Fruit fly (Drosophila melanogaster) whole organism, prepupa: Measurements from ENCODE around the gene GstD8.
A peak's percentile ranks its signal among the peaks of the same experiment; 100 is the strongest.

Experiments
- Blimp-1 ChIP-seq: fragments of 200-800 bp; sonication (Bioruptor generic); optimal IDR thresholded peaks from 3 replicates; lab custom pipeline; 2017; ENCODE audit warnings: missing biosample characterization, missing genetic modification characterization, mild to moderate bottlenecking, moderate library complexity, missing genetic modification reagents
- CG10631 ChIP-seq: fragments of 200-800 bp; sonication (Bioruptor generic); optimal IDR thresholded peaks from 2 replicates; lab custom pipeline; 2016; ENCODE audit warnings: missing biosample characterization, missing genetic modification characterization
- CG1621 ChIP-seq: fragments of 200-800 bp; sonication (Bioruptor generic); optimal IDR thresholded peaks from 3 replicates; lab custom pipeline; 2018; ENCODE audit warnings: missing biosample characterization, mild to moderate bottlenecking, missing genetic modification characterization
- CG16779 ChIP-seq: fragments of 200-800 bp; sonication (Bioruptor generic); optimal IDR thresholded peaks from 3 replicates; lab custom pipeline; 2017; ENCODE audit warnings: missing biosample characterization, mild to moderate bottlenecking, missing genetic modification characterization
- CG3032 ChIP-seq: fragments of 200-800 bp; optimal IDR thresholded peaks from 2 replicates; lab custom pipeline; 2019; ENCODE audit warnings: missing biosample characterization, mild to moderate bottlenecking, missing genetic modification characterization, moderate library complexity
- CG31627 ChIP-seq: fragments of 200-800 bp; sonication (Bioruptor generic); optimal IDR thresholded peaks from 3 replicates; lab custom pipeline; 2016; ENCODE audit warnings: missing biosample characterization, missing genetic modification characterization
- CG32006 ChIP-seq: fragments of 200-800 bp; sonication (Bioruptor generic); optimal IDR thresholded peaks from 3 replicates; lab custom pipeline; 2017; ENCODE audit warnings: missing biosample characterization, mild to moderate bottlenecking, missing genetic modification characterization
- CG3919 ChIP-seq: fragments of 200-800 bp; sonication (Bioruptor generic); optimal IDR thresholded peaks from 3 replicates; lab custom pipeline; 2016; ENCODE audit warnings: missing biosample characterization, missing genetic modification characterization
- CG6792 ChIP-seq: fragments of 200-800 bp; sonication (Bioruptor generic); optimal IDR thresholded peaks from 3 replicates; lab custom pipeline; 2016; ENCODE audit warnings: missing biosample characterization, missing genetic modification characterization
- CG6808 ChIP-seq: fragments of 200-800 bp; sonication (Bioruptor generic); optimal IDR thresholded peaks from 3 replicates; lab custom pipeline; 2017; ENCODE audit warnings: missing biosample characterization, missing genetic modification characterization, mild to moderate bottlenecking, moderate library complexity, missing genetic modification reagents
- CG7368 ChIP-seq: fragments of 200-800 bp; sonication (Bioruptor generic); optimal IDR thresholded peaks from 3 replicates; lab custom pipeline; 2016; ENCODE audit warnings: missing biosample characterization, missing genetic modification characterization
- CG8319 ChIP-seq: fragments of 200-800 bp; sonication (Bioruptor generic); optimal IDR thresholded peaks from 3 replicates; lab custom pipeline; 2016; ENCODE audit warnings: missing biosample characterization, missing genetic modification characterization
- CG9139 ChIP-seq: fragments of 200-800 bp; sonication (Bioruptor generic); optimal IDR thresholded peaks from 3 replicates; lab custom pipeline; 2017; ENCODE audit warnings: missing biosample characterization, mild to moderate bottlenecking, missing genetic modification characterization
- Eip78C ChIP-seq: fragments of 200-800 bp; sonication (Bioruptor generic); peaks from one replicate; lab custom pipeline; 2016; ENCODE audit warnings: missing biosample characterization, missing genetic modification characterization
- Ets21C ChIP-seq: fragments of 200-800 bp; sonication (Bioruptor generic); optimal IDR thresholded peaks from 3 replicates; lab custom pipeline; 2016; ENCODE audit warnings: missing biosample characterization, missing genetic modification characterization
- Ets96B ChIP-seq: fragments of 200-800 bp; optimal IDR thresholded peaks from 2 replicates; lab custom pipeline; 2019; ENCODE audit warnings: missing biosample characterization, mild to moderate bottlenecking, missing genetic modification characterization, moderate library complexity
- Gug ChIP-seq: fragments of 200-800 bp; sonication (Bioruptor generic); IDR thresholded peaks from 2 replicates; pipeline ENCODE4 v1.3.6; 2022; ENCODE audit warnings: missing biosample characterization, missing genetic modification characterization
- Hr39 ChIP-seq: fragments of 200-800 bp; sonication (Bioruptor generic); optimal IDR thresholded peaks from 2 replicates; lab custom pipeline; 2016; ENCODE audit warnings: missing biosample characterization, missing genetic modification characterization
- Hr4 ChIP-seq: fragments of 200-800 bp; sonication (Bioruptor generic); optimal IDR thresholded peaks from 3 replicates; lab custom pipeline; 2016; ENCODE audit warnings: missing biosample characterization, missing genetic modification characterization
- Lpt ChIP-seq: fragments of 200-800 bp; sonication (Bioruptor generic); optimal IDR thresholded peaks from 3 replicates; lab custom pipeline; 2016; ENCODE audit warnings: missing biosample characterization, missing genetic modification characterization
- Met ChIP-seq: fragments of 200-800 bp; sonication (Bioruptor generic); optimal IDR thresholded peaks from 3 replicates; lab custom pipeline; 2016; ENCODE audit warnings: missing biosample characterization, missing genetic modification characterization
- OdsH ChIP-seq: fragments of 200-800 bp; sonication (Bioruptor generic); optimal IDR thresholded peaks from 3 replicates; lab custom pipeline; 2016; ENCODE audit warnings: missing biosample characterization, missing genetic modification characterization
- Smox ChIP-seq: fragments of 200-800 bp; sonication (Bioruptor generic); optimal IDR thresholded peaks from 3 replicates; lab custom pipeline; 2016; ENCODE audit warnings: missing biosample characterization, missing genetic modification characterization
- Sox102F ChIP-seq: fragments of 200-800 bp; sonication (Bioruptor generic); optimal IDR thresholded peaks from 2 replicates; lab custom pipeline; 2016; ENCODE audit warnings: missing biosample characterization, mild to moderate bottlenecking, missing genetic modification characterization
- Sox14 ChIP-seq: fragments of 200-800 bp; sonication (Bioruptor generic); optimal IDR thresholded peaks from 3 replicates; lab custom pipeline; 2016; ENCODE audit warnings: missing biosample characterization, missing genetic modification characterization
- acj6 ChIP-seq: fragments of 200-800 bp; sonication (Bioruptor generic); optimal IDR thresholded peaks from 3 replicates; lab custom pipeline; 2016; ENCODE audit warnings: missing biosample characterization, missing genetic modification characterization
- cyc ChIP-seq: fragments of 200-800 bp; sonication (Bioruptor generic); optimal IDR thresholded peaks from 3 replicates; lab custom pipeline; 2016; ENCODE audit warnings: missing biosample characterization, missing genetic modification characterization
- dsx ChIP-seq: fragments of 200-800 bp; optimal IDR thresholded peaks from 3 replicates; lab custom pipeline; 2019; ENCODE audit warnings: missing biosample characterization, mild to moderate bottlenecking, missing genetic modification characterization, moderate library complexity; ENCODE audit not compliant: poor library complexity, severe bottlenecking
- eg ChIP-seq: fragments of 200-800 bp; sonication (Bioruptor generic); IDR thresholded peaks from 3 replicates; pipeline ENCODE4 v1.3.6; 2022; ENCODE audit warnings: missing biosample characterization, missing genetic modification characterization
- esn ChIP-seq: fragments of 200-800 bp; sonication (Bioruptor generic); optimal IDR thresholded peaks from 2 replicates; lab custom pipeline; 2016; ENCODE audit warnings: missing biosample characterization, mild to moderate bottlenecking, missing genetic modification characterization, moderate library complexity
- fd59A ChIP-seq: fragments of 200-800 bp; sonication (Bioruptor generic); optimal IDR thresholded peaks from 2 replicates; lab custom pipeline; 2017; ENCODE audit warnings: missing biosample characterization, mild to moderate bottlenecking, missing genetic modification characterization, missing genetic modification reagents
- fkh ChIP-seq: fragments of 200-800 bp; sonication (Bioruptor generic); optimal IDR thresholded peaks from 3 replicates; lab custom pipeline; 2017; ENCODE audit warnings: missing biosample characterization, mild to moderate bottlenecking, missing genetic modification characterization, moderate library complexity
- lz ChIP-seq: fragments of 200-800 bp; sonication (Bioruptor generic); optimal IDR thresholded peaks from 3 replicates; lab custom pipeline; 2016; ENCODE audit warnings: missing biosample characterization, missing genetic modification characterization
- pdm3 ChIP-seq: fragments of 200-800 bp; sonication (Bioruptor generic); optimal IDR thresholded peaks from 3 replicates; lab custom pipeline; 2016; ENCODE audit warnings: missing biosample characterization, missing genetic modification characterization
- salr ChIP-seq, 2 experiments: fragments of 200-800 bp; sonication (Bioruptor generic); optimal IDR thresholded peaks; 3 replicates each; lab custom pipeline; 2016 to 2018; ENCODE audit warnings: missing biosample characterization in 2 of 2, missing genetic modification characterization in 2 of 2, mild to moderate bottlenecking in 1 of 2
- ss ChIP-seq, 2 experiments: fragments of 200-800 bp; sonication (Bioruptor generic); optimal IDR thresholded peaks; 2 replicates in 1 of 2; 3 replicates in 1 of 2; lab custom pipeline; 2017 to 2018; ENCODE audit warnings: mild to moderate bottlenecking in 2 of 2, missing biosample characterization in 2 of 2, missing genetic modification characterization in 2 of 2, moderate library complexity in 1 of 2
- svp ChIP-seq: fragments of 200-800 bp; sonication (Bioruptor generic); peaks from one replicate; lab custom pipeline; 2016; ENCODE audit warnings: missing biosample characterization, missing genetic modification characterization
- topi ChIP-seq: fragments of 200-800 bp; sonication (Bioruptor generic); optimal IDR thresholded peaks from 3 replicates; lab custom pipeline; 2016; ENCODE audit warnings: missing biosample characterization, missing genetic modification characterization
- vri ChIP-seq: fragments of 200-800 bp; sonication (Bioruptor generic); optimal IDR thresholded peaks from 3 replicates; lab custom pipeline; 2016; ENCODE audit warnings: missing biosample characterization, mild to moderate bottlenecking, missing genetic modification characterization

Gene GstD8

dm6 chr3R:12379708-12380107 is at the start of gene GstD8:
Gene GstD8, plus strand, starts transcription at chr3R:12380008.
- TF ChIP-seq CG31627 (GFP tag; lab: Kevin White, UChicago) (no peak), fkh (GFP tag; lab: Kevin White, UChicago) (no peak), CG7368 (GFP tag; lab: Kevin White, UChicago) (no peak), topi (GFP tag; lab: Kevin White, UChicago) (no peak), CG16779 (tag; lab: Kevin White, UChicago) (no peak), CG9139 (no peak), CG10631 (GFP tag; lab: Kevin White, UChicago) (no peak), CG6792 (GFP tag; lab: Kevin White, UChicago) (no peak), Blimp-1 (GFP tag; lab: Kevin White, UChicago) (no peak)

dm6 chr3R:12341374-12341773 is 38.4 kb upstream of the GstD8 start, which contains the start of gene Sgsf:
Gene Sgsf, plus strand, starts transcription at chr3R:12341674.
- TF ChIP-seq vri (peak; percentile 30), Eip78C (GFP tag; lab: Kevin White, UChicago) (no peak)
- TF ChIP-seq, all 60 proteins: peak for 1

- TF ChIP-seq lz (GFP tag; lab: Kevin White, UChicago) (peak; percentile 24), CG32006 (no peak), Met (GFP tag; lab: Kevin White, UChicago) (peak; percentile 50), cyc (GFP tag; lab: Kevin White, UChicago) (peak; percentile 30), Hr39 (GFP tag; lab: Kevin White, UChicago) (peak; percentile 50), dsx (GFP tag; lab: Kevin White, UChicago) (no peak), ss (GFP tag; optimal IDR thresholded peaks at IDR 0.05; lab: Kevin White, UChicago) (no peak), svp (GFP tag; lab: Kevin White, UChicago) (peak; percentile 85), CG31627 (GFP tag; lab: Kevin White, UChicago) (peak; percentile 49), Eip78C (GFP tag; lab: Kevin White, UChicago) (peak; percentile 68), topi (GFP tag; lab: Kevin White, UChicago) (peak; percentile 45), Ets21C (GFP tag; lab: Kevin White, UChicago) (peak; percentile 36), esn (peak; percentile 51), Blimp-1 (GFP tag; lab: Kevin White, UChicago) (peak; percentile 15), pdm3 (GFP tag; lab: Kevin White, UChicago) (no peak), Smox (GFP tag; lab: Kevin White, UChicago) (peak; percentile 18), Sox102F (GFP tag; lab: Kevin White, UChicago) (peak; percentile 15)
Observed at dm6 chr3R:12344914-12345549, 34.8 kb upstream of the GstD8 start.

- no peak for TF ChIP-seq acj6 (GFP tag; lab: Kevin White, UChicago)
- TF ChIP-seq svp (GFP tag; lab: Kevin White, UChicago), result peak; percentile 3
Observed at dm6 chr3R:12345989-12346388, 33.8 kb upstream of the GstD8 start.

dm6 chr3R:12347659-12348058 is 32.1 kb upstream of the GstD8 start:
- TF ChIP-seq lz (GFP tag; lab: Kevin White, UChicago) (no peak), Ets96B (tag; lab: Kevin White, UChicago) (no peak), CG6808 (GFP tag; lab: Kevin White, UChicago) (no peak), Gug (GFP tag; lab: Robert Waterston, UW) (no peak), svp (GFP tag; lab: Kevin White, UChicago) (peak; percentile 28), Lpt (no peak)

- TF ChIP-seq CG6792 (GFP tag; lab: Kevin White, UChicago), result peak; percentile 18
- no peak for TF ChIP-seq OdsH (GFP tag; lab: Kevin White, UChicago)
- no peak for TF ChIP-seq Gug (GFP tag; lab: Robert Waterston, UW)
- peak; percentile 27 for TF ChIP-seq lz (GFP tag; lab: Kevin White, UChicago)
- peak; percentile 24 for TF ChIP-seq CG31627 (GFP tag; lab: Kevin White, UChicago)
- TF ChIP-seq CG3919 (GFP tag; lab: Kevin White, UChicago), result peak; percentile 14
- no peak for TF ChIP-seq Hr4
- TF ChIP-seq CG3032 (tag; lab: Kevin White, UChicago), result peak; percentile 12
- TF ChIP-seq cyc (GFP tag; lab: Kevin White, UChicago), result peak; percentile 36
- TF ChIP-seq salr (GFP tag; optimal IDR thresholded peaks at IDR 0.05; lab: Kevin White, UChicago), result no peak
- no peak for TF ChIP-seq CG8319 (GFP tag; lab: Kevin White, UChicago)
- TF ChIP-seq acj6 (GFP tag; lab: Kevin White, UChicago), result peak; percentile 20
- TF ChIP-seq eg (GFP tag; lab: Robert Waterston, UW), result no peak
- TF ChIP-seq pdm3 (GFP tag; lab: Kevin White, UChicago), result peak; percentile 35
- no peak for TF ChIP-seq CG6808 (GFP tag; lab: Kevin White, UChicago)
- TF ChIP-seq esn, result peak; percentile 45
- TF ChIP-seq Sox14, result no peak
- TF ChIP-seq svp (GFP tag; lab: Kevin White, UChicago), result peak; percentile 86
- no peak for TF ChIP-seq CG7368 (GFP tag; lab: Kevin White, UChicago)
- no peak for TF ChIP-seq CG1621 (tag; lab: Kevin White, UChicago)
- no peak for TF ChIP-seq fd59A (GFP tag; lab: Kevin White, UChicago)
Observed at dm6 chr3R:12350497-12350896, 29.3 kb upstream of the GstD8 start, which contains the start of gene CG10038. Gene CG10038, minus strand, starts transcription at chr3R:12350644.
